Worm (Caenorhabditis elegans): ENCODE measurements around the gene grl-6.

- no peak for TF ChIP-seq cog-1 (tag; optimal IDR thresholded peaks at IDR 0.05)
- TF ChIP-seq ztf-23 (GFP tag; IDR thresholded peaks at IDR 0.05) = no peak
- TF ChIP-seq ref-1 (GFP tag; conservative IDR thresholded peaks at IDR 0.05) = no peak
- no peak for TF ChIP-seq T22C8.4 (GFP tag; IDR thresholded peaks at IDR 0.05)
- TF ChIP-seq ztf-29 (GFP tag; IDR thresholded peaks at IDR 0.05) = no peak
- no peak for TF ChIP-seq tab-1 (GFP tag; IDR thresholded peaks at IDR 0.05)
- TF ChIP-seq med-1 (GFP tag; optimal IDR thresholded peaks at IDR 0.05; ENCODE audit: insufficient read depth) = no peak
Observed at ce11 chrX:6467462-6467861, 16.7 kb upstream of the grl-6 start, which contains the start of gene C15B12.3.

Data from whole organism, midembryonic.